Worm (Caenorhabditis elegans) whole organism, young adult: Measurements from ENCODE around the gene txt-5.

Experiments
- B0261.1 ChIP-seq: sonication (generic microtip); optimal IDR thresholded peaks from 2 replicates; lab custom pipeline; 2016; ENCODE audit warnings: mild to moderate bottlenecking, missing genetic modification characterization, moderate library complexity, missing compliant biosample characterization
- D2030.7 ChIP-seq: fragments of 200-800 bp; sonication (Bioruptor generic); IDR thresholded peaks from 2 replicates; pipeline ENCODE4 v1.3.6; 2022; ENCODE audit warnings: missing genetic modification reagents, missing genetic modification characterization, missing compliant biosample characterization
- F22D6.2 ChIP-seq: sonication (generic microtip); optimal IDR thresholded peaks from 2 replicates; lab custom pipeline; 2016; ENCODE audit warnings: mild to moderate bottlenecking, missing genetic modification characterization, missing compliant biosample characterization
- F23B12.7 ChIP-seq: sonication (generic microtip); optimal IDR thresholded peaks from 2 replicates; lab custom pipeline; 2017; ENCODE audit warnings: missing genetic modification characterization, mild to moderate bottlenecking, missing compliant biosample characterization, antibody characterized with exemption, moderate library complexity; ENCODE audit not compliant: insufficient read depth
- F57C9.4 ChIP-seq: sonication (generic microtip); optimal IDR thresholded peaks from 2 replicates; lab custom pipeline; 2017; ENCODE audit warnings: mild to moderate bottlenecking, missing genetic modification characterization, missing compliant biosample characterization
- K11D2.4 ChIP-seq: fragments of 200-800 bp; sonication (Bioruptor generic); IDR thresholded peaks from 2 replicates; pipeline ENCODE4 v1.3.6; 2022; ENCODE audit warnings: missing genetic modification reagents, missing genetic modification characterization, missing compliant biosample characterization
- T07F8.4 ChIP-seq: sonication (generic microtip); optimal IDR thresholded peaks from 2 replicates; lab custom pipeline; 2016; ENCODE audit warnings: mild to moderate bottlenecking, missing genetic modification characterization, moderate library complexity, missing compliant biosample characterization
- T26A5.8 ChIP-seq: sonication (generic microtip); optimal IDR thresholded peaks from 2 replicates; lab custom pipeline; 2016; ENCODE audit warnings: missing genetic modification characterization, missing compliant biosample characterization
- ZK185.1 ChIP-seq: sonication (generic microtip); optimal IDR thresholded peaks from 2 replicates; lab custom pipeline; 2016; ENCODE audit warnings: mild to moderate bottlenecking, missing genetic modification characterization, missing compliant biosample characterization; ENCODE audit not compliant: poor library complexity, severe bottlenecking
- akir-1 ChIP-seq: fragments of 200-800 bp; sonication (Bioruptor generic); optimal IDR thresholded peaks from 2 replicates; lab custom pipeline; 2018; ENCODE audit warnings: mild to moderate bottlenecking, missing genetic modification characterization, moderate library complexity, missing compliant biosample characterization
- attf-3 ChIP-seq: fragments of 200-800 bp; sonication (Bioruptor generic); conservative IDR thresholded peaks from 2 replicates; pipeline ENCODE4 v1.3.6; 2022; ENCODE audit warnings: missing genetic modification reagents, missing genetic modification characterization, missing compliant biosample characterization
- attf-5 ChIP-seq: fragments of 200-800 bp; sonication (Bioruptor generic); optimal IDR thresholded peaks from 2 replicates; lab custom pipeline; 2018; ENCODE audit warnings: mild to moderate bottlenecking, missing genetic modification characterization, missing compliant biosample characterization
- cebp-2 ChIP-seq: fragments of 200-800 bp; sonication (Bioruptor generic); IDR thresholded peaks from 2 replicates; pipeline ENCODE4 v1.3.6; 2022; ENCODE audit warnings: missing genetic modification characterization, missing compliant biosample characterization
- ceh-100 ChIP-seq: fragments of 200-800 bp; sonication (Bioruptor generic); IDR thresholded peaks from 2 replicates; pipeline ENCODE4 v1.3.6; 2022; ENCODE audit warnings: missing genetic modification reagents, missing genetic modification characterization, missing compliant biosample characterization
- ceh-27 ChIP-seq: fragments of 200-800 bp; sonication (Bioruptor generic); optimal IDR thresholded peaks from 2 replicates; lab custom pipeline; 2018; ENCODE audit warnings: mild to moderate bottlenecking, missing genetic modification characterization, moderate library complexity, missing compliant biosample characterization
- ceh-58 ChIP-seq: fragments of 200-800 bp; sonication (Bioruptor generic); IDR thresholded peaks from 2 replicates; pipeline ENCODE4 v1.3.6; 2022; ENCODE audit warnings: missing genetic modification characterization, missing compliant biosample characterization
- ekl-4 ChIP-seq: fragments of 200-800 bp; sonication (Bioruptor generic); IDR thresholded peaks from 2 replicates; pipeline ENCODE4 v1.3.6; 2022; ENCODE audit warnings: missing genetic modification reagents, missing genetic modification characterization, missing compliant biosample characterization
- gei-17 ChIP-seq: fragments of 200-800 bp; sonication (Bioruptor generic); optimal IDR thresholded peaks from 2 replicates; lab custom pipeline; 2018; ENCODE audit warnings: mild to moderate bottlenecking, missing genetic modification characterization, missing compliant biosample characterization
- hmg-1.2 ChIP-seq: fragments of 200-800 bp; sonication (Bioruptor generic); IDR thresholded peaks from 2 replicates; pipeline ENCODE4 v1.3.6; 2022; ENCODE audit warnings: missing genetic modification reagents, missing genetic modification characterization, missing compliant biosample characterization
- hmg-20 ChIP-seq: fragments of 200-800 bp; sonication (Bioruptor generic); IDR thresholded peaks from 2 replicates; pipeline ENCODE4 v1.3.6; 2022; ENCODE audit warnings: missing genetic modification reagents, missing genetic modification characterization, missing compliant biosample characterization
- hrde-1 ChIP-seq: sonication (generic microtip); optimal IDR thresholded peaks from 2 replicates; lab custom pipeline; 2016; ENCODE audit warnings: missing genetic modification characterization, mild to moderate bottlenecking, missing compliant biosample characterization, moderate library complexity, missing genotype, missing genetic modification reagents, borderline replicate concordance
- hsf-1 ChIP-seq: fragments of 200-800 bp; sonication (Bioruptor generic); IDR thresholded peaks from 2 replicates; pipeline ENCODE4 v1.3.6; 2022; ENCODE audit warnings: missing genetic modification reagents, missing genetic modification characterization, missing compliant biosample characterization
- lag-1 ChIP-seq: fragments of 200-800 bp; sonication (Bioruptor generic); IDR thresholded peaks from 2 replicates; pipeline ENCODE4 v1.3.6; 2022; ENCODE audit warnings: missing genetic modification reagents, missing genetic modification characterization, missing compliant biosample characterization
- let-526 ChIP-seq: fragments of 200-800 bp; sonication (Bioruptor generic); IDR thresholded peaks from 2 replicates; pipeline ENCODE4 v1.3.6; 2022; ENCODE audit warnings: missing genetic modification reagents, missing genetic modification characterization, missing compliant biosample characterization
- lin-40 ChIP-seq: sonication (generic microtip); optimal IDR thresholded peaks from 2 replicates; lab custom pipeline; 2016; ENCODE audit warnings: missing genetic modification characterization, mild to moderate bottlenecking, missing compliant biosample characterization, missing genotype, missing genetic modification reagents
- lsl-1 ChIP-seq: fragments of 200-800 bp; sonication (Bioruptor generic); optimal IDR thresholded peaks from 2 replicates; lab custom pipeline; 2018; ENCODE audit warnings: mild to moderate bottlenecking, missing genetic modification characterization, moderate library complexity, missing compliant biosample characterization
- madf-8 ChIP-seq: fragments of 200-800 bp; sonication (Bioruptor generic); conservative IDR thresholded peaks from 2 replicates; pipeline ENCODE4 v1.3.6; 2022; ENCODE audit warnings: missing genetic modification reagents, missing genetic modification characterization, missing compliant biosample characterization
- mcd-1 ChIP-seq: fragments of 200-800 bp; sonication (Bioruptor generic); IDR thresholded peaks from 2 replicates; pipeline ENCODE4 v1.3.6; 2022; ENCODE audit warnings: missing genetic modification reagents, missing genetic modification characterization, missing compliant biosample characterization
- mel-28 ChIP-seq: sonication (generic microtip); optimal IDR thresholded peaks from 2 replicates; lab custom pipeline; 2016; ENCODE audit warnings: borderline replicate concordance, mild to moderate bottlenecking, missing genetic modification characterization, missing compliant biosample characterization
- mxl-1 ChIP-seq: sonication (generic microtip); optimal IDR thresholded peaks from 2 replicates; lab custom pipeline; 2016; ENCODE audit warnings: missing genetic modification characterization, missing compliant biosample characterization
- nfya-2 ChIP-seq: fragments of 200-800 bp; sonication (Bioruptor generic); IDR thresholded peaks from 2 replicates; pipeline ENCODE4 v1.3.6; 2022; ENCODE audit warnings: missing genetic modification reagents, missing genetic modification characterization, missing compliant biosample characterization
- nhr-80 ChIP-seq: sonication (generic microtip); optimal IDR thresholded peaks from 2 replicates; lab custom pipeline; 2016; ENCODE audit warnings: missing genetic modification characterization, missing compliant biosample characterization
- nhr-90 ChIP-seq: sonication (generic microtip); optimal IDR thresholded peaks from 2 replicates; lab custom pipeline; 2016; ENCODE audit warnings: missing genotype, mild to moderate bottlenecking, missing genetic modification characterization, missing compliant biosample characterization
- tlf-1 ChIP-seq: fragments of 200-800 bp; sonication (Bioruptor generic); optimal IDR thresholded peaks from 2 replicates; lab custom pipeline; 2018; ENCODE audit warnings: mild to moderate bottlenecking, missing genetic modification characterization, missing compliant biosample characterization
- xnd-1 ChIP-seq: sonication (generic microtip); optimal IDR thresholded peaks from 2 replicates; lab custom pipeline; 2016; ENCODE audit warnings: missing genotype, missing genetic modification reagents, missing genetic modification characterization, missing compliant biosample characterization
- zfh-2 ChIP-seq: fragments of 200-800 bp; sonication (Bioruptor generic); conservative IDR thresholded peaks from 2 replicates; pipeline ENCODE4 v1.3.6; 2022; ENCODE audit warnings: missing genetic modification reagents, missing genetic modification characterization, missing compliant biosample characterization
- zim-3 ChIP-seq: sonication (generic microtip); optimal IDR thresholded peaks from 2 replicates; lab custom pipeline; 2017; ENCODE audit warnings: mild to moderate bottlenecking, missing genetic modification characterization, moderate library complexity, missing compliant biosample characterization

txt-5 gene

ce11 chrV:7822655-7823054 lies 14.3 kb downstream of the txt-5 start:
- TF ChIP-seq nhr-90 (tag; lab: Kevin White, UChicago) (no peak), mel-28 (tag; lab: Kevin White, UChicago) (no peak), ceh-58 (GFP tag; lab: Robert Waterston, UW) (no peak), nfya-2 (GFP tag; lab: Robert Waterston, UW) (no peak), hrde-1 (tag; lab: Kevin White, UChicago) (no peak), D2030.7 (GFP tag; lab: Robert Waterston, UW) (no peak), lin-40 (tag; lab: Kevin White, UChicago) (no peak), hmg-20 (GFP tag; lab: Robert Waterston, UW) (no peak), gei-17 (GFP tag; lab: Kevin White, UChicago) (no peak), cebp-2 (no peak), F22D6.2 (no peak), lag-1 (GFP tag; lab: Robert Waterston, UW) (no peak), tlf-1 (GFP tag; lab: Kevin White, UChicago) (no peak), madf-8 (no peak)

DNA sequence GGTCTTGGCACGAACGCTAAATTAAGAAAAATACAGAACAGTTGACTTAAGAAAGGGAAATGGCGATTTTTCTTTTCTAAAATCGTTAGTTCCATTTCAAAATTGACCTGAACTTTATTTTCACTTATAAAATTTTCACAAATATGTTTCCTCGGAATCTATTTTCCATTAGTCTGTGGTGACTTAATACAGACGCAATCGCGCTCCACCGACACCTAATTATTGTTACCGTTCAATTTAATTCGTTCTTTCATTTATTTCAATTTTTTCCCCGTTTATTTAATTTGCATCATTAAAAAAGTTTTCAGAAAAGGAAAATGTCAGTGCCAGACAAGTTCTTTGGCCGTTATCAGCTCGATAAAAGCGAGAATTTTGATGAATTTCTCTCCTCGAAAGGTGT lies 16.7 kb downstream of the txt-5 start, which contains the start of gene lbp-4:
Gene lbp-4, plus strand, starts transcription at position 309 of the 400 bp plus-strand sequence.
- TF ChIP-seq zfh-2 = no peak
- peak; percentile 24 for TF ChIP-seq ZK185.1
- TF ChIP-seq mcd-1 (GFP tag; lab: Robert Waterston, UW) = peak; percentile 65; the same call in 1 of the 2 replicates
- TF ChIP-seq F23B12.7 (tag; lab: Kevin White, UChicago) = peak; percentile 74
- no peak for TF ChIP-seq attf-3 (GFP tag; lab: Robert Waterston, UW)
- TF ChIP-seq F57C9.4 = no peak
- TF ChIP-seq K11D2.4 = no peak
- peak; percentile 15 for TF ChIP-seq ceh-27 (GFP tag; lab: Kevin White, UChicago)
- peak; percentile 30 for TF ChIP-seq lsl-1 (GFP tag; lab: Kevin White, UChicago)
- no peak for TF ChIP-seq akir-1 (GFP tag; lab: Kevin White, UChicago)
- no peak for TF ChIP-seq let-526
- TF ChIP-seq D2030.7 (GFP tag; lab: Robert Waterston, UW) = no peak
- no peak for TF ChIP-seq xnd-1 (tag; lab: Kevin White, UChicago)
- peak; percentile 55 for TF ChIP-seq attf-5
- peak; percentile 92 for TF ChIP-seq ceh-100 (GFP tag; lab: Robert Waterston, UW)
- no peak for TF ChIP-seq hsf-1 (GFP tag; lab: Robert Waterston, UW)
- TF ChIP-seq nhr-80 (tag; lab: Kevin White, UChicago) = peak; percentile 74
- no peak for TF ChIP-seq zim-3 (tag; lab: Kevin White, UChicago)
- TF ChIP-seq, all 124 proteins: peak for 8

DNA sequence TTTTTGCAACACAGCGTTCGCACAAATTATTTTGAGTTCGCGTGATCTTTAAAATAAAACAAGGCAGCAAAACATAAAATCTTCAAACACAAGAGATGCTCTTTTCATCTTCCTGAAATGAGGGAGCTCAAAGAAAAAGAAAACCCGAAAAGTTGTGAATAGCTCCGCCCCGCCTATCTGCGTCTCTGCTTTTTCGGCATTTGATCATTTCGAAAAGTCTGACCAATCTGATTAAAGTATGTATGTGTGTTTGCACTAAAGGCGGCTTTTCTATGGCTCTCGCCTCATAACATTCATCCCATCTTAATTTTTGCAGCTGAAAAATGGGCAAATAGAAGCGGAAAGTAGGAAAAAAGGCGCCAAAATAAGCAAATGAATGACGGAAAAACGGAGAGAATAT lies 17.3 kb downstream of the txt-5 start:
- no peak for TF ChIP-seq ekl-4
- no peak for TF ChIP-seq tlf-1 (GFP tag; lab: Kevin White, UChicago)
- TF ChIP-seq B0261.1 (tag; lab: Kevin White, UChicago) = no peak
- TF ChIP-seq T07F8.4 (tag; lab: Kevin White, UChicago) = no peak
- no peak for TF ChIP-seq D2030.7 (GFP tag; lab: Robert Waterston, UW)
- TF ChIP-seq T26A5.8 (tag; lab: Kevin White, UChicago) = no peak

DNA sequence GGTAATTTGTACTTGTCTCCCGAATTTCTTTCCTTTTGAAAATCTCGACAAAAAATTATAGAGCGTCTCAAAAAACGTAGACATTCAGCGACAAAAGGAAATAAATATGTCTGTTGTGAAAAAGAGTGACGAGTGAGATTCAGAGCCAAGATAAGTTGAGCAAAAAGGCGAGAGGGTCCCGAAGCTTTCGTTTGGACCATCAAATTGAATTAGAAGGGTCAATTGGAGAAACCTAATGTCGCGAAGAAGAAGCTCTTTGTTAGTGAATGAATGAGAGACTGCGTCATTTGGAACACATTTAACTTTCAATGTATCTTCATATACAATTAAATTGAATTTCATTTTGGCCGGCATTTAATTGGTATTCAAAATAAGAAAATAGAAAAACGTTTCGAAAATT lies 20.4 kb downstream of the txt-5 start:
- TF ChIP-seq mcd-1 (GFP tag; lab: Robert Waterston, UW) (no peak), nfya-2 (GFP tag; lab: Robert Waterston, UW) (no peak), mxl-1 (tag; lab: Kevin White, UChicago) (no peak), hmg-1.2 (no peak), nhr-90 (tag; lab: Kevin White, UChicago) (no peak), B0261.1 (tag; lab: Kevin White, UChicago) (no peak)
